Worm (Caenorhabditis elegans) whole organism, L3 larva: Measurements from ENCODE around the gene dnj-8.

ENCODE experiments used
- ZK546.5 ChIP-seq: sonication (generic microtip); optimal IDR thresholded peaks from 2 replicates; lab custom pipeline; 2017; ENCODE audit warnings: missing biosample characterization, missing genetic modification characterization
- ama-1 ChIP-seq: fragments of 150-350 bp; optimal IDR thresholded peaks from 2 replicates; lab custom pipeline; 2018
- ceh-82 ChIP-seq: fragments of 150-350 bp; optimal IDR thresholded peaks from 2 replicates; lab custom pipeline; 2014; ENCODE audit warnings: missing biosample characterization, missing genetic modification characterization
- ceh-9 ChIP-seq: sonication (generic microtip); optimal IDR thresholded peaks from 2 replicates; lab custom pipeline; 2018; ENCODE audit warnings: missing biosample characterization, missing genetic modification characterization
- elt-1 ChIP-seq: fragments of 150-350 bp; optimal IDR thresholded peaks from 2 replicates; lab custom pipeline; 2014; ENCODE audit warnings: missing biosample characterization, missing genetic modification characterization
- elt-2 ChIP-seq: sonication (generic microtip); optimal IDR thresholded peaks from 2 replicates; lab custom pipeline; 2016; ENCODE audit warnings: missing genetic modification reagents, mild to moderate bottlenecking, missing genetic modification characterization, missing compliant biosample characterization
- elt-3 ChIP-seq, 3 experiments: fragments of 150-350 bp in 1 of 3; sonication (generic microtip) in 2 of 3; optimal IDR thresholded peaks; 2 replicates in 2 of 3; 4 replicates in 1 of 3; lab custom pipeline; 2014 to 2017; ENCODE audit warnings: missing biosample characterization in 3 of 3, missing genetic modification characterization in 3 of 3
- eor-1 ChIP-seq, 2 experiments: fragments of 150-350 bp; optimal IDR thresholded peaks; 2 replicates each; lab custom pipeline; 2014 to 2018; ENCODE audit warnings: missing biosample characterization in 2 of 2, missing genetic modification characterization in 2 of 2
- fkh-10 ChIP-seq: sonication (generic microtip); optimal IDR thresholded peaks from 2 replicates; lab custom pipeline; 2017; ENCODE audit warnings: missing biosample characterization, missing genetic modification reagents, missing genetic modification characterization
- fkh-2 ChIP-seq: fragments of 150-350 bp; optimal IDR thresholded peaks from 2 replicates; lab custom pipeline; 2014; ENCODE audit warnings: missing biosample characterization, missing genetic modification reagents, missing genetic modification characterization
- jun-1 ChIP-seq: fragments of 150-350 bp; optimal IDR thresholded peaks from 2 replicates; lab custom pipeline; 2014; ENCODE audit warnings: missing biosample characterization, missing genetic modification reagents, missing genetic modification characterization
- lin-15B ChIP-seq: fragments of 150-350 bp; optimal IDR thresholded peaks from 2 replicates; lab custom pipeline; 2014; ENCODE audit warnings: missing biosample characterization, missing genetic modification characterization
- lin-39 ChIP-seq: fragments of 150-350 bp; optimal IDR thresholded peaks from 2 replicates; lab custom pipeline; 2018; ENCODE audit warnings: missing biosample characterization, missing genetic modification reagents, missing genetic modification characterization
- mml-1 ChIP-seq: fragments of 150-350 bp; sonication (generic microtip); optimal IDR thresholded peaks from 3 replicates; lab custom pipeline; 2014; ENCODE audit warnings: missing biosample characterization, missing genetic modification characterization
- nfya-1 ChIP-seq: sonication (generic microtip); optimal IDR thresholded peaks from 2 replicates; lab custom pipeline; 2017; ENCODE audit warnings: missing genetic modification characterization, mild to moderate bottlenecking, missing compliant biosample characterization, antibody characterized with exemption, moderate library complexity; ENCODE audit not compliant: insufficient read depth
- nhr-11 ChIP-seq: fragments of 150-350 bp; optimal IDR thresholded peaks from 2 replicates; lab custom pipeline; 2014; ENCODE audit warnings: missing biosample characterization, missing genetic modification characterization
- nhr-23 ChIP-seq: fragments of 150-350 bp; optimal IDR thresholded peaks from 2 replicates; lab custom pipeline; 2014; ENCODE audit warnings: missing biosample characterization, missing genetic modification reagents, missing genetic modification characterization
- nhr-237 ChIP-seq: fragments of 150-350 bp; optimal IDR thresholded peaks from 2 replicates; lab custom pipeline; 2014; ENCODE audit warnings: missing biosample characterization, missing genetic modification characterization
- nhr-25 ChIP-seq: sonication (generic microtip); optimal IDR thresholded peaks from 2 replicates; lab custom pipeline; 2017; ENCODE audit warnings: missing biosample characterization, missing genetic modification characterization
- nhr-67 ChIP-seq: fragments of 150-350 bp; optimal IDR thresholded peaks from 2 replicates; lab custom pipeline; 2014; ENCODE audit warnings: missing biosample characterization, missing genetic modification characterization
- nhr-77 ChIP-seq: fragments of 150-350 bp; optimal IDR thresholded peaks from 2 replicates; lab custom pipeline; 2014; ENCODE audit warnings: missing biosample characterization, missing genetic modification characterization
- pha-4 ChIP-seq: fragments of 150-350 bp; optimal IDR thresholded peaks from 2 replicates; lab custom pipeline; 2014; ENCODE audit warnings: missing biosample characterization, missing genetic modification reagents, missing genetic modification characterization
- pqm-1 ChIP-seq: fragments of 150-350 bp; optimal IDR thresholded peaks from 2 replicates; lab custom pipeline; 2017; ENCODE audit warnings: missing biosample characterization, missing genetic modification characterization, inconsistent platforms
- sea-2 ChIP-seq: fragments of 150-350 bp; sonication (generic microtip); optimal IDR thresholded peaks from 4 replicates; lab custom pipeline; 2014; ENCODE audit warnings: missing biosample characterization, missing genetic modification reagents, missing genetic modification characterization
- skn-1 ChIP-seq: fragments of 150-350 bp; optimal IDR thresholded peaks from 2 replicates; lab custom pipeline; 2014; ENCODE audit warnings: missing biosample characterization, missing genetic modification characterization
- snpc-4 ChIP-seq: fragments of 150-350 bp; optimal IDR thresholded peaks from 2 replicates; lab custom pipeline; 2014; ENCODE audit warnings: missing biosample characterization, missing genetic modification characterization
- unc-62 ChIP-seq: fragments of 150-350 bp; sonication (generic microtip); optimal IDR thresholded peaks from 4 replicates; lab custom pipeline; 2014; ENCODE audit warnings: missing biosample characterization, missing genetic modification reagents, missing genetic modification characterization
- zag-1 ChIP-seq: fragments of 150-350 bp; optimal IDR thresholded peaks from 2 replicates; lab custom pipeline; 2014; ENCODE audit warnings: missing biosample characterization, missing genetic modification characterization
- ztf-11 ChIP-seq: fragments of 150-350 bp; optimal IDR thresholded peaks from 2 replicates; lab custom pipeline; 2014; ENCODE audit warnings: missing biosample characterization, missing genetic modification characterization
- ztf-4 ChIP-seq: fragments of 150-350 bp; optimal IDR thresholded peaks from 2 replicates; lab custom pipeline; 2014; ENCODE audit warnings: missing biosample characterization, missing genetic modification characterization

dnj-8 gene

DNA sequence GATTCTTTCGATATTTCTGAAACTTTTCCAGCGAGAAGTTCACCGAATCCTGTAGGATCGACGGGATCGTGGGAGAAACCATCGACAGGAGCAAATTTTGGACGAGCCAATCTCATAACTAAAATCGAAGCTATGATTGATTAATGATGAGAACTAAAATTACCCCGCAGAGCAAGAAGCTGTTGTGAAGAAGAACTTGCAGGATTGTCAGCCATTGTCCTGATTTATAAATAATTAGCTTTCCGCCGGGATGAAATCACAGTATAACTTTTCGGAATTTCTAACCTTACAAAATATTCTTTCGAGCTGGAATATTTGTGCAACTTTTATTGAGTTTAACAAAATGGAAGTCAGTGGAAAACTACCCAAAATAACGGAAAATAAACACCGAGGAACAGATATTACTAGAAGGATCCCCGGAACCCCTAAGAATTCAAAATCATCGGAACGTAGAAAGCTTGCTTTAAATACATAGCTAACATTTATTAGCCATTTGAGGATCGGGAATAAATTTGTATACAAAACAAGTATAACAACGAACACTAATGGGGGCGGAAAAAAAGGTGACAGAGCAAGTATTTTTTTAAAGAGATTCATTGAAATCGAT, 10.5 kb downstream of the dnj-8 start, which contains the start of gene C56C10.7:
TSS of gene C56C10.7 (minus strand) at position 312 of the 607 bp plus-strand sequence.
- TF ChIP-seq ZK546.5 (tag; lab: Kevin White, UChicago) (no peak), nhr-77 (tag; lab: Kevin White, UChicago) (peak; percentile 58), elt-2 (tag; lab: Kevin White, UChicago) (peak; percentile 16), nhr-25 (tag; lab: Kevin White, UChicago) (peak; percentile 26), ztf-4 (tag; lab: Kevin White, UChicago) (no peak), ztf-11 (tag; lab: Kevin White, UChicago) (no peak)

- no peak for TF ChIP-seq skn-1
Observed at ce11 chrII:6582758-6583157, 15.1 kb downstream of the dnj-8 start, which contains the start of gene C56C10.4. Gene C56C10.4 (plus strand): TSS chrII:6583058.

ce11 chrII:6581236-6581635, 16.6 kb downstream of the dnj-8 start, which contains the start of gene C56C10.6:
Gene C56C10.6 (minus strand): TSS chrII:6581336.
- TF ChIP-seq ztf-4 (tag; lab: Kevin White, UChicago) (no peak), jun-1 (tag; lab: Kevin White, UChicago) (no peak), elt-1 (tag; lab: Kevin White, UChicago) (no peak), unc-62 (GFP tag; lab: Kevin White, UChicago) (no peak), snpc-4 (tag; lab: Kevin White, UChicago) (no peak), ztf-11 (tag; lab: Kevin White, UChicago) (no peak), nfya-1 (tag; lab: Kevin White, UChicago) (no peak), mml-1 (tag; lab: Kevin White, UChicago) (no peak), nhr-67 (no peak), nhr-11 (tag; lab: Kevin White, UChicago) (no peak), ceh-9 (tag; lab: Kevin White, UChicago) (no peak), elt-3 (tag; optimal IDR thresholded peaks at IDR 0.05; lab: Kevin White, UChicago) (no peak), eor-1 (tag; optimal IDR thresholded peaks at IDR 0.05; lab: Kevin White, UChicago) (no peak), sea-2 (GFP tag; lab: Kevin White, UChicago) (no peak), ama-1 (lab: Kevin White, UChicago) (no peak), pqm-1 (no peak), pha-4 (tag; lab: Kevin White, UChicago) (no peak)

ce11 chrII:6578378-6578777, 19.5 kb downstream of the dnj-8 start, which contains the start of gene sra-31:
Gene sra-31 (minus strand): TSS chrII:6578478.
- TF ChIP-seq lin-39 (tag; lab: Kevin White, UChicago) (no peak), jun-1 (tag; lab: Kevin White, UChicago) (no peak), fkh-2 (tag; lab: Kevin White, UChicago) (no peak), ztf-11 (tag; lab: Kevin White, UChicago) (no peak), ZK546.5 (tag; lab: Kevin White, UChicago) (no peak), elt-1 (tag; lab: Kevin White, UChicago) (no peak), nhr-23 (no peak), zag-1 (tag; lab: Kevin White, UChicago) (no peak), nhr-237 (tag; lab: Kevin White, UChicago) (no peak)

- TF ChIP-seq skn-1, result no peak
- no peak for TF ChIP-seq lin-15B (tag; lab: Kevin White, UChicago)
- TF ChIP-seq ceh-82 (tag; lab: Kevin White, UChicago), result no peak
Observed at ce11 chrII:6575647-6576046, 22.2 kb downstream of the dnj-8 start, which contains the start of gene sra-29. Gene sra-29 (minus strand): TSS chrII:6575747.

- no peak for TF ChIP-seq elt-1 (tag; lab: Kevin White, UChicago)
- TF ChIP-seq fkh-10 (GFP tag; lab: Kevin White, UChicago), result no peak
- TF ChIP-seq ceh-9 (tag; lab: Kevin White, UChicago), result no peak
- TF ChIP-seq, all 47 proteins: peak for 0
Observed at ce11 chrII:6573677-6574076, 24.2 kb downstream of the dnj-8 start, which contains the start of gene sra-28. Gene sra-28 (minus strand): TSS chrII:6573777.
